Fruit fly (Drosophila melanogaster) whole organism: Measurements from ENCODE around the gene CG43156.

Experiments
- CG8478 ChIP-seq: fragments of >200 bp; optimal IDR thresholded peaks from 2 replicates; lab custom pipeline; 2018; ENCODE audit warnings: inconsistent platforms
- Dll ChIP-seq: fragments of >200 bp; optimal IDR thresholded peaks from 2 replicates; lab custom pipeline; 2017
- EcR ChIP-seq, 2 experiments: fragments of >200 bp; optimal IDR thresholded peaks; 2 replicates each; lab custom pipeline; 2017; ENCODE audit warnings: missing biosample characterization in 2 of 2, missing genetic modification characterization in 2 of 2, missing genetic modification reagents in 2 of 2
- pan ChIP-seq: fragments of >200 bp; optimal IDR thresholded peaks from 2 replicates; lab custom pipeline; 2017
- psq ChIP-seq: fragments of >200 bp; optimal IDR thresholded peaks from 2 replicates; lab custom pipeline; 2017
- usp ChIP-seq: fragments of >200 bp; optimal IDR thresholded peaks from 2 replicates; lab custom pipeline; 2017; ENCODE audit warnings: missing biosample characterization, missing genetic modification characterization, mixed read lengths

The CG43156 gene

DNA sequence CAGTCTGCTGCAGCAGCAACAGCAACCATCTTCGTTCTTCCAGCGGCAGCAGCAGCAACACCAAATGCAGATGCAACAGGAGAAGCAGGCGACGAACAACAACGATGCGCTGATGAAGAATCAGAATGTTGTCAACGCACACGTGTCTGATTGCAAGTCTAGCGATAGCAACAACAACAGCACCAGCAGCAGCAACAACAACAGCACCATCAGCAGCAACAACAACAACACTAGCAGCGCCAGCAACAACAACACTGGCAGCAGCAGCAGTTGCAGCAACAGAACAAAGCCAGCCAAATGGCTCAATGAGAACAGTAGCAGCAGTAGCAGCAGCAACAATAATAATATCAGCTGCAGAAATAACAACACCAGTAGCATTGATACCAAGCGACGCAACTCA is 11.5 kb downstream of the CG43156 start:
- TF ChIP-seq CG8478 (lab: Kevin White, UChicago), result no peak
- no peak for TF ChIP-seq usp (GFP tag; lab: Kevin White, UChicago)
- TF ChIP-seq Dll (lab: Kevin White, UChicago), result no peak
- TF ChIP-seq pan (lab: Kevin White, UChicago), result no peak

DNA sequence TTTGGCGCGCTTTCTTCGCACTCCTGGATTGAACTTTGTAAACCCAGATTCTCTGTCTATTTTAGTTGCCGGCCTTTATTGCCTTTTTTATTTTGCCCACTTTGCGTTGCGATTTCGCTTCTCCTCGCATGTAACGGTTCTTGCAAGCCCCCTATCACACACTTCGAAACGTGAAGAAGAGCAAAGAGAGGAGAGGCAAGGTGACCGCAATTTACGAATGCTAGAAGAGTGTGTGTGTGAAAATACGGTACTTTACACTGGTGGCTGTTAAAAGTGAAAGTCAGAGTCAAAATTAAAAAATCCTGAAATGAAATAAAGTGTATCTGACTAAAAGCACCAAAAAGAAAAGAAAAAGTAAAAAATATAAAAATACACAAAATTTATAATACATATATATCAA is 12.5 kb downstream of the CG43156 start:
- TF ChIP-seq CG8478 (lab: Kevin White, UChicago), result no peak
- no peak for TF ChIP-seq pan (lab: Kevin White, UChicago)
- TF ChIP-seq Dll (lab: Kevin White, UChicago), result no peak
- TF ChIP-seq psq, result no peak
- TF ChIP-seq usp (GFP tag; lab: Kevin White, UChicago), result no peak
- TF ChIP-seq EcR (GFP tag; optimal IDR thresholded peaks at IDR 0.05; lab: Kevin White, UChicago), result no peak

dm6 chrX:11893643-11894042 is 13.0 kb downstream of the CG43156 start, which contains the start of gene wisp:
Gene wisp (plus strand): TSS chrX:11893943.
- TF ChIP-seq Dll (lab: Kevin White, UChicago), result no peak
- TF ChIP-seq CG8478 (lab: Kevin White, UChicago), result no peak
- no peak for TF ChIP-seq EcR (GFP tag; optimal IDR thresholded peaks at IDR 0.05; lab: Kevin White, UChicago)
- no peak for TF ChIP-seq pan (lab: Kevin White, UChicago)
- no peak for TF ChIP-seq psq

DNA sequence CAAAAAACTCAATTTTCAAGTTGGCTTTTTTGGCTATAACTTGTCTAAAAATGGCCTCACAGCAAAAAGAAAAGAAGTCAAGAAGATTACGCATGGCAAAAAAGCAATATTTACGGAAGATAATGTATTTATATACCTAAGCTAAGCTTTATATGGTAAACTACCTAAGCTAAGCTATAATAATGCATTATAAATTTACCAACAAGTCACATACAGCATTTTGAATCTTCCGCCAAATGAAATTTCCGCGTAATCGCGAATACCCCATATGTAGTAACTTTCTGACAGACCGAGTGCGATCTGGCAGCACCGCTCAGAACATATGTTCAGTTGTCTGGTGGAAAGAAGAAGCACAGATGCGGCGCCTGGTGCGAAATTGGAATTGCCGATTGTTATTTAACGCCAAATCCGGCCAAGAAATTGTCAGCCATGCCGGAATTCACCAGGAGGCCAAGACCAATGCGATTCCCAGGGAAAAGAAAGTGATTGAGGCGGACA is 14.9 kb downstream of the CG43156 start, which contains the start of gene sicily:
Gene sicily (plus strand): TSS at position 51 of the 498 bp plus-strand sequence.
- no peak for TF ChIP-seq usp (GFP tag; lab: Kevin White, UChicago)
- no peak for TF ChIP-seq CG8478 (lab: Kevin White, UChicago)
- TF ChIP-seq EcR (GFP tag; optimal IDR thresholded peaks at IDR 0.05; lab: Kevin White, UChicago), result no peak
- TF ChIP-seq Dll (lab: Kevin White, UChicago), result no peak
- no peak for TF ChIP-seq pan (lab: Kevin White, UChicago)
- no peak for TF ChIP-seq psq

DNA sequence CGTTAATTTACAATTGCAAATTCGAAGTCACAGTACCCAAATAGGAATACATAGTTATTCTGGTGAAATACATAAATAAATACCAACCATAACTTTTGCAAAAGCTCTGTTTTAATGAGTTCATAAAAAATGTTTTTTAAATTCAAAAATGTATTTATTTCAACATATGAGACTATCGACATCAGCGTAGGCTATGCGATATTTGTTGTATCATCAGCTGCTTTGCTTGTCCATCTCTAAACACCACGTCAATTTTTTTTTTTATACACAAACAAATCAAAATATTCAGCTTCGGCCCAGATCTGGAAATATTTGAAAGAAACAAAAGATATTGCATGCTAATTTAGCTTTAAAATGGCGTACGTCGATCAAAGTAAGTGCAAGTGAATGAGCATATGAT is 18.5 kb downstream of the CG43156 start, which contains the start of gene CG1840:
Gene CG1840 (plus strand): TSS at position 211 of the 400 bp plus-strand sequence.
- TF ChIP-seq psq (no peak), pan (lab: Kevin White, UChicago) (no peak), Dll (lab: Kevin White, UChicago) (no peak), usp (GFP tag; lab: Kevin White, UChicago) (no peak), EcR (GFP tag; optimal IDR thresholded peaks at IDR 0.05; lab: Kevin White, UChicago) (no peak), CG8478 (lab: Kevin White, UChicago) (no peak)

DNA sequence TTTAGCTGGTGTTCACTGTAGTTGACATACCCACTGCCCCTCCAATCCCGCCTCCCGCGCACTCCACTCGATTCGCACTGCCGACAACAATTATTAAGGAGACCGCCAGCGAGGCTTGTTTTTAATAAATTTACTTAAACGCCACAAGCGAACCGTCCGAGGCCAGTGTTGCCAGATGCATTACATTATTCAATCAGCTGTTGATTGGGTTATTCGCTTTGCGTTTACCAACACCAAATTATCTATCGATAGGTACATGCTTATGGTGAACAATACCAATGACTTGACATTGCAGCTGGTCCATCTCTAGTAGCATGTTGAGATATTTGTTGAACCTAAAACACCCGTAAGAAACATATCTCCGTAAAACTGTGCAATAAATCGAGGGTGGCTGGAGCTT is 19.7 kb downstream of the CG43156 start, which contains the start of the genes CG10353 and SelG:
Gene CG10353 (minus strand): TSS at position 187 of the 400 bp plus-strand sequence.
Gene SelG (plus strand): TSS at position 309 of the 400 bp plus-strand sequence.
- TF ChIP-seq Dll (lab: Kevin White, UChicago) (no peak), psq (no peak), usp (GFP tag; lab: Kevin White, UChicago) (no peak), pan (lab: Kevin White, UChicago) (no peak), EcR (GFP tag; optimal IDR thresholded peaks at IDR 0.05; lab: Kevin White, UChicago) (no peak), CG8478 (lab: Kevin White, UChicago) (no peak)

- TF ChIP-seq pan (lab: Kevin White, UChicago) (no peak), usp (GFP tag; lab: Kevin White, UChicago) (no peak), psq (no peak), CG8478 (lab: Kevin White, UChicago) (no peak), Dll (lab: Kevin White, UChicago) (no peak), EcR (GFP tag; optimal IDR thresholded peaks at IDR 0.05; lab: Kevin White, UChicago) (no peak)
These were observed 21.3 kb downstream of the CG43156 start for dm6 chrX:11885356-11885755.

- no peak for TF ChIP-seq pan (lab: Kevin White, UChicago)
- TF ChIP-seq usp (GFP tag; lab: Kevin White, UChicago), result no peak
- TF ChIP-seq Dll (lab: Kevin White, UChicago), result no peak
- no peak for TF ChIP-seq CG8478 (lab: Kevin White, UChicago)
These were observed 22.5 kb downstream of the CG43156 start for dm6 chrX:11884134-11884533.

- TF ChIP-seq CG8478 (lab: Kevin White, UChicago) (no peak), Dll (lab: Kevin White, UChicago) (no peak), psq (no peak), pan (lab: Kevin White, UChicago) (no peak), EcR (GFP tag; optimal IDR thresholded peaks at IDR 0.05; lab: Kevin White, UChicago) (no peak), usp (GFP tag; lab: Kevin White, UChicago) (no peak)
These were observed 24.2 kb downstream of the CG43156 start for dm6 chrX:11882447-11882846.

DNA sequence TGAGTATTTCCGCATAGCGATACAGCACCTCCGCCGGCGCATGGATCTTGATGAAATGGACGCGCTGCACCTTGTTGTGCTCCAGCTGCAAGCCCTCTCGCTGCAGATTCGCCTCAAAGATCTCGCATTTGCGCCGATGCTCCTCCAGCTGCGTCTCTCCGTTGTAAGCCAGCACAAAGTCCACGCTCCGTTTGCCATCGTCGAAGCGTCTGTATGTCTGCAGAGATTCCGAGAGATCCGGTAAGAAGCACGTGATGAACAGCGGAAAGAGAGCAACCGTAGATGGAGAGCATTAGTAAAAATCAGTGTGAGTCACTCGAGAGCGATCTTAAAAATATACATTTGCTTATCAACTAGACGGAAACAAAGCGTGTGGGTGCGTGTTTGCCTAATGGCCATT is 25.0 kb downstream of the CG43156 start:
- TF ChIP-seq EcR (GFP tag; optimal IDR thresholded peaks at IDR 0.05; lab: Kevin White, UChicago), result no peak
- TF ChIP-seq pan (lab: Kevin White, UChicago), result no peak
- no peak for TF ChIP-seq usp (GFP tag; lab: Kevin White, UChicago)
- TF ChIP-seq psq, result no peak
- no peak for TF ChIP-seq CG8478 (lab: Kevin White, UChicago)
- no peak for TF ChIP-seq Dll (lab: Kevin White, UChicago)

DNA sequence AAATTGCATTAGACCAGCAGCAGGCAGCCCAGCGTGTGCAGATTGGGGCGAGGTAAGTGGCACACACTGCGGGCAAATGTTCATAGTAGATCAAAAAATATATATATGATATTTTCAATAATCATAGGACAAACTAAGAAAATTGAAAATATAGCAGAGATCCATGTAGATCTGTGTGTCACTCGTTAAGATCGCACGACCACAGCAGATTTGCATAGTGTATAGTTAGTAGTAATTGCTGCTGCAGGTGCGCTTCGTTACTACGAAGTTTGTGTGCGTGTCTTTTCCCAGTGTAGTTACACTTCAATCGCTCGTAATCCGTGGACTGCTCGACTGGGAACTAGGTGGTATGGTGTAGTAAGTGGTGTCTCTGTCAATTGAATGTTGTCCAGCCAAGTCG is 29.5 kb downstream of the CG43156 start, which contains the start of gene CG10352:
Gene CG10352 (minus strand): TSS at position 4 of the 400 bp plus-strand sequence.
- TF ChIP-seq pan (lab: Kevin White, UChicago) (no peak), EcR (GFP tag; optimal IDR thresholded peaks at IDR 0.05; lab: Kevin White, UChicago) (no peak), psq (no peak), CG8478 (lab: Kevin White, UChicago) (no peak), usp (GFP tag; lab: Kevin White, UChicago) (no peak), Dll (lab: Kevin White, UChicago) (no peak)
